Worm (Caenorhabditis elegans): Measurements from ENCODE around the gene clec-10.

Gene clec-10

ce11 chrII:370394-370793, 32.1 kb upstream of the clec-10 start:
- no peak for TF ChIP-seq C04F5.9 (tag; optimal IDR thresholded peaks at IDR 0.05)
- no peak for TF ChIP-seq lir-3 (tag; optimal IDR thresholded peaks at IDR 0.05; ENCODE audit: poor library complexity)
- TF ChIP-seq hlh-4 (tag; optimal IDR thresholded peaks at IDR 0.05) = no peak

ce11 chrII:371549-371948, 30.9 kb upstream of the clec-10 start:
- TF ChIP-seq hlh-17 (GFP tag; optimal IDR thresholded peaks at IDR 0.05; ENCODE audit: borderline replicate concordance) (no peak), nhr-85 (tag) (peak; percentile 69), blmp-1 (tag; optimal IDR thresholded peaks at IDR 0.05) (peak; percentile 78)

- no peak for TF ChIP-seq irx-1 (tag; optimal IDR thresholded peaks at IDR 0.05)
- TF ChIP-seq xbp-1 (tag; optimal IDR thresholded peaks at IDR 0.05) = peak; percentile 67
- no peak for TF ChIP-seq mep-1 (tag; optimal IDR thresholded peaks at IDR 0.05)
These were observed 30.2 kb upstream of the clec-10 start for ce11 chrII:372235-372634.

ce11 chrII:374950-375349, 27.5 kb upstream of the clec-10 start, which contains the start of gene C03H5.4:
TSS of gene C03H5.4 (plus strand) at chrII:375250.
- TF ChIP-seq hpl-2 (GFP tag; optimal IDR thresholded peaks at IDR 0.05) (no peak), ztf-4 (tag; optimal IDR thresholded peaks at IDR 0.05) (no peak), dsc-1 (tag; optimal IDR thresholded peaks at IDR 0.05) (no peak), alr-1 (tag; optimal IDR thresholded peaks at IDR 0.05; ENCODE audit: borderline replicate concordance) (no peak), ceh-82 (tag; optimal IDR thresholded peaks at IDR 0.05) (no peak), elt-3 (tag; optimal IDR thresholded peaks at IDR 0.05) (no peak), C34B4.2 (tag; optimal IDR thresholded peaks at IDR 0.05) (no peak), nhr-71 (tag; optimal IDR thresholded peaks at IDR 0.05) (no peak), nhr-12 (tag; optimal IDR thresholded peaks at IDR 0.05) (no peak)

ce11 chrII:378351-378750, 24.1 kb upstream of the clec-10 start, which contains the start of gene C03H5.9:
TSS of gene C03H5.9 (plus strand) at chrII:378651.
- TF ChIP-seq nhr-85 (tag) = peak; percentile 39
- no peak for TF ChIP-seq lin-35 (GFP tag; optimal IDR thresholded peaks at IDR 0.05)

ce11 chrII:379935-380334, 22.5 kb upstream of the clec-10 start, which contains the start of gene C03H5.7:
TSS of gene C03H5.7 (plus strand) at chrII:380235.
- TF ChIP-seq nhr-71 (tag; optimal IDR thresholded peaks at IDR 0.05) (no peak), swsn-7 (tag; optimal IDR thresholded peaks at IDR 0.05) (no peak), ces-1 (GFP tag; optimal IDR thresholded peaks at IDR 0.05) (no peak), nhr-77 (tag; optimal IDR thresholded peaks at IDR 0.05) (no peak), C04F5.9 (tag; optimal IDR thresholded peaks at IDR 0.05) (no peak), lin-13 (GFP tag; optimal IDR thresholded peaks at IDR 0.05) (no peak), jun-1 (tag; optimal IDR thresholded peaks at IDR 0.05) (no peak), nhr-47 (tag; optimal IDR thresholded peaks at IDR 0.05) (no peak), fos-1 (tag; optimal IDR thresholded peaks at IDR 0.05) (no peak), egl-27 (tag; optimal IDR thresholded peaks at IDR 0.05) (no peak), ceh-63 (GFP tag; optimal IDR thresholded peaks at IDR 0.05) (no peak), fkh-4 (tag; optimal IDR thresholded peaks at IDR 0.05; ENCODE audit: borderline replicate concordance) (no peak), sptf-1 (tag; optimal IDR thresholded peaks at IDR 0.05) (no peak), nhr-85 (tag) (no peak), elt-2 (tag; optimal IDR thresholded peaks at IDR 0.05) (no peak), nhr-12 (tag; optimal IDR thresholded peaks at IDR 0.05) (no peak)

ce11 chrII:385258-385657, 17.2 kb upstream of the clec-10 start, which contains the start of gene C03H5.5:
TSS of gene C03H5.5 (minus strand) at chrII:385358.
- TF ChIP-seq efl-1 (optimal IDR thresholded peaks at IDR 0.05) (no peak), efl-1 (GFP tag; optimal IDR thresholded peaks at IDR 0.05 in 1 of 2) (peak in 1 of 2 experiments; percentile 80), xbp-1 (tag; optimal IDR thresholded peaks at IDR 0.05) (no peak)
